Fruit fly (Drosophila melanogaster) Kc167 (cell line): ENCODE results near the gene unk.

ENCODE experiments used
- h ChIP-seq: fragments of >200 bp; optimal IDR thresholded peaks from 3 replicates; lab custom pipeline; 2018; ENCODE audit warnings: missing external identifiers
- ttk ChIP-seq: sonication (Bioruptor generic); optimal IDR thresholded peaks from 2 replicates; lab custom pipeline; 2017; ENCODE audit warnings: missing external identifiers

dm6 chr3R:23130181-23130580 is 27.5 kb downstream of the unk start:
- no peak for TF ChIP-seq h (lab: Kevin White, UChicago)
- TF ChIP-seq ttk (lab: Kevin White, UChicago), result no peak
